Fruit fly (Drosophila melanogaster) whole organism, prepupa: Measurements from ENCODE around the gene Met75Cb.
A peak's percentile ranks its signal among the peaks of the same experiment; 100 is the strongest.

Experiments
- CG10631 ChIP-seq: fragments of 200-800 bp; sonication (Bioruptor generic); optimal IDR thresholded peaks from 2 replicates; lab custom pipeline; 2016; ENCODE audit warnings: missing biosample characterization, missing genetic modification characterization
- CG10669 ChIP-seq: fragments of 200-800 bp; sonication (Bioruptor generic); optimal IDR thresholded peaks from 3 replicates; lab custom pipeline; 2018; ENCODE audit warnings: missing biosample characterization, mild to moderate bottlenecking, missing genetic modification characterization, moderate library complexity
- CG11294 ChIP-seq: fragments of 200-800 bp; sonication (Bioruptor generic); IDR thresholded peaks from 2 replicates; pipeline ENCODE4 v1.3.6; 2022; ENCODE audit warnings: missing biosample characterization, missing genetic modification characterization
- CG11762 ChIP-seq: fragments of 200-800 bp; sonication (Bioruptor generic); optimal IDR thresholded peaks from 3 replicates; lab custom pipeline; 2016; ENCODE audit warnings: missing biosample characterization, missing genetic modification characterization; ENCODE audit not compliant: insufficient read depth
- CG15336 ChIP-seq: fragments of 200-800 bp; sonication (Bioruptor generic); IDR thresholded peaks from 2 replicates; pipeline ENCODE4 v1.3.6; 2022; ENCODE audit warnings: missing biosample characterization, missing genetic modification characterization
- CG16779 ChIP-seq: fragments of 200-800 bp; sonication (Bioruptor generic); optimal IDR thresholded peaks from 3 replicates; lab custom pipeline; 2017; ENCODE audit warnings: missing biosample characterization, mild to moderate bottlenecking, missing genetic modification characterization
- CG31627 ChIP-seq: fragments of 200-800 bp; sonication (Bioruptor generic); optimal IDR thresholded peaks from 3 replicates; lab custom pipeline; 2016; ENCODE audit warnings: missing biosample characterization, missing genetic modification characterization
- CG3919 ChIP-seq: fragments of 200-800 bp; sonication (Bioruptor generic); optimal IDR thresholded peaks from 3 replicates; lab custom pipeline; 2016; ENCODE audit warnings: missing biosample characterization, missing genetic modification characterization
- CG4318 ChIP-seq: fragments of 200-800 bp; sonication (Bioruptor generic); optimal IDR thresholded peaks from 3 replicates; lab custom pipeline; 2017; ENCODE audit warnings: missing biosample characterization, mild to moderate bottlenecking, missing genetic modification characterization
- CG6163 ChIP-seq: fragments of 200-800 bp; sonication (Bioruptor generic); IDR thresholded peaks from 3 replicates; pipeline ENCODE4 v1.3.6; 2022; ENCODE audit warnings: missing biosample characterization, missing genetic modification characterization
- CG6792 ChIP-seq: fragments of 200-800 bp; sonication (Bioruptor generic); optimal IDR thresholded peaks from 3 replicates; lab custom pipeline; 2016; ENCODE audit warnings: missing biosample characterization, missing genetic modification characterization
- CG6808 ChIP-seq: fragments of 200-800 bp; sonication (Bioruptor generic); optimal IDR thresholded peaks from 3 replicates; lab custom pipeline; 2017; ENCODE audit warnings: missing biosample characterization, missing genetic modification characterization, mild to moderate bottlenecking, moderate library complexity, missing genetic modification reagents
- CG6854 ChIP-seq: fragments of 200-800 bp; sonication (Bioruptor generic); optimal IDR thresholded peaks from 2 replicates; lab custom pipeline; 2017; ENCODE audit warnings: missing biosample characterization, mild to moderate bottlenecking, missing genetic modification characterization
- CG7368 ChIP-seq: fragments of 200-800 bp; sonication (Bioruptor generic); optimal IDR thresholded peaks from 3 replicates; lab custom pipeline; 2016; ENCODE audit warnings: missing biosample characterization, missing genetic modification characterization
- CG9139 ChIP-seq: fragments of 200-800 bp; sonication (Bioruptor generic); optimal IDR thresholded peaks from 3 replicates; lab custom pipeline; 2017; ENCODE audit warnings: missing biosample characterization, mild to moderate bottlenecking, missing genetic modification characterization
- Eip75B ChIP-seq: fragments of 200-800 bp; sonication (Bioruptor generic); optimal IDR thresholded peaks from 3 replicates; lab custom pipeline; 2016; ENCODE audit warnings: missing biosample characterization, missing genetic modification characterization
- Eip78C ChIP-seq: fragments of 200-800 bp; sonication (Bioruptor generic); peaks from one replicate; lab custom pipeline; 2016; ENCODE audit warnings: missing biosample characterization, missing genetic modification characterization
- Gug ChIP-seq: fragments of 200-800 bp; sonication (Bioruptor generic); IDR thresholded peaks from 2 replicates; pipeline ENCODE4 v1.3.6; 2022; ENCODE audit warnings: missing biosample characterization, missing genetic modification characterization
- Hr38 ChIP-seq: sonication (Bioruptor generic); optimal IDR thresholded peaks from 2 replicates; lab custom pipeline; 2016; ENCODE audit warnings: missing biosample characterization, missing genetic modification characterization
- Hr39 ChIP-seq: fragments of 200-800 bp; sonication (Bioruptor generic); optimal IDR thresholded peaks from 2 replicates; lab custom pipeline; 2016; ENCODE audit warnings: missing biosample characterization, missing genetic modification characterization
- Hr4 ChIP-seq: fragments of 200-800 bp; sonication (Bioruptor generic); optimal IDR thresholded peaks from 3 replicates; lab custom pipeline; 2016; ENCODE audit warnings: missing biosample characterization, missing genetic modification characterization
- Lpt ChIP-seq: fragments of 200-800 bp; sonication (Bioruptor generic); optimal IDR thresholded peaks from 3 replicates; lab custom pipeline; 2016; ENCODE audit warnings: missing biosample characterization, missing genetic modification characterization
- Met ChIP-seq: fragments of 200-800 bp; sonication (Bioruptor generic); optimal IDR thresholded peaks from 3 replicates; lab custom pipeline; 2016; ENCODE audit warnings: missing biosample characterization, missing genetic modification characterization
- OdsH ChIP-seq: fragments of 200-800 bp; sonication (Bioruptor generic); optimal IDR thresholded peaks from 3 replicates; lab custom pipeline; 2016; ENCODE audit warnings: missing biosample characterization, missing genetic modification characterization
- Smox ChIP-seq: fragments of 200-800 bp; sonication (Bioruptor generic); optimal IDR thresholded peaks from 3 replicates; lab custom pipeline; 2016; ENCODE audit warnings: missing biosample characterization, missing genetic modification characterization
- Sox102F ChIP-seq: fragments of 200-800 bp; sonication (Bioruptor generic); optimal IDR thresholded peaks from 2 replicates; lab custom pipeline; 2016; ENCODE audit warnings: missing biosample characterization, mild to moderate bottlenecking, missing genetic modification characterization
- Sox14 ChIP-seq: fragments of 200-800 bp; sonication (Bioruptor generic); optimal IDR thresholded peaks from 3 replicates; lab custom pipeline; 2016; ENCODE audit warnings: missing biosample characterization, missing genetic modification characterization
- Sox15 ChIP-seq: fragments of 200-800 bp; sonication (Bioruptor generic); optimal IDR thresholded peaks from 3 replicates; lab custom pipeline; 2016; ENCODE audit warnings: missing biosample characterization, missing genetic modification characterization
- achi ChIP-seq: fragments of 200-800 bp; sonication (Bioruptor generic); optimal IDR thresholded peaks from 3 replicates; lab custom pipeline; 2016; ENCODE audit warnings: missing biosample characterization, missing genetic modification characterization
- cyc ChIP-seq: fragments of 200-800 bp; sonication (Bioruptor generic); optimal IDR thresholded peaks from 3 replicates; lab custom pipeline; 2016; ENCODE audit warnings: missing biosample characterization, missing genetic modification characterization
- dsx ChIP-seq: fragments of 200-800 bp; optimal IDR thresholded peaks from 3 replicates; lab custom pipeline; 2019; ENCODE audit warnings: missing biosample characterization, mild to moderate bottlenecking, missing genetic modification characterization, moderate library complexity; ENCODE audit not compliant: poor library complexity, severe bottlenecking
- eg ChIP-seq: fragments of 200-800 bp; sonication (Bioruptor generic); IDR thresholded peaks from 3 replicates; pipeline ENCODE4 v1.3.6; 2022; ENCODE audit warnings: missing biosample characterization, missing genetic modification characterization
- fd59A ChIP-seq: fragments of 200-800 bp; sonication (Bioruptor generic); optimal IDR thresholded peaks from 2 replicates; lab custom pipeline; 2017; ENCODE audit warnings: missing biosample characterization, mild to moderate bottlenecking, missing genetic modification characterization, missing genetic modification reagents
- fkh ChIP-seq: fragments of 200-800 bp; sonication (Bioruptor generic); optimal IDR thresholded peaks from 3 replicates; lab custom pipeline; 2017; ENCODE audit warnings: missing biosample characterization, mild to moderate bottlenecking, missing genetic modification characterization, moderate library complexity
- lz ChIP-seq: fragments of 200-800 bp; sonication (Bioruptor generic); optimal IDR thresholded peaks from 3 replicates; lab custom pipeline; 2016; ENCODE audit warnings: missing biosample characterization, missing genetic modification characterization
- salr ChIP-seq, 2 experiments: fragments of 200-800 bp; sonication (Bioruptor generic); optimal IDR thresholded peaks; 3 replicates each; lab custom pipeline; 2016 to 2018; ENCODE audit warnings: missing biosample characterization in 2 of 2, missing genetic modification characterization in 2 of 2, mild to moderate bottlenecking in 1 of 2
- spab ChIP-seq: fragments of 200-800 bp; sonication (Bioruptor generic); optimal IDR thresholded peaks from 2 replicates; lab custom pipeline; 2017; ENCODE audit warnings: missing biosample characterization, mild to moderate bottlenecking, missing genetic modification characterization, missing genetic modification reagents
- ss ChIP-seq, 2 experiments: fragments of 200-800 bp; sonication (Bioruptor generic); optimal IDR thresholded peaks; 2 replicates in 1 of 2; 3 replicates in 1 of 2; lab custom pipeline; 2017 to 2018; ENCODE audit warnings: mild to moderate bottlenecking in 2 of 2, missing biosample characterization in 2 of 2, missing genetic modification characterization in 2 of 2, moderate library complexity in 1 of 2
- svp ChIP-seq: fragments of 200-800 bp; sonication (Bioruptor generic); peaks from one replicate; lab custom pipeline; 2016; ENCODE audit warnings: missing biosample characterization, missing genetic modification characterization
- vri ChIP-seq: fragments of 200-800 bp; sonication (Bioruptor generic); optimal IDR thresholded peaks from 3 replicates; lab custom pipeline; 2016; ENCODE audit warnings: missing biosample characterization, mild to moderate bottlenecking, missing genetic modification characterization

Gene Met75Cb

DNA sequence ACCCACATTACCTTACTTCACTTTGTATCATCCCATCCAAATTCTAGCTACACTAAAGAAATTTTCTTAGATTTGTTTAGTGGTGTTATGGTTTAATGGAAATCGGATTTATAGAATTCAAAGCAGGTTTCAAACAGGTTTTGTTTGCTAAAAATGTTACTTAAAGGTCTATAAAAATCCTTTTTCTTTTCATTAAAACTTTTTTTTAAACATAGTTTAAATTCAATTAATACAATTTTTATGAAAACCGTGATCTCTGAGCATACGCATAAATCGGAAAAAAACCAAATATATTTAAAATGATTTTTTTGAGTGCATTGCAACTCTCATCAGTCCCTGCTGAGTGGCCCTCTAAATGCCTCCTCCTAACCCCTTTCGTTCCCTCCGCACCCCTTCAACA, 44.1 kb downstream of the Met75Cb start (continued):
- TF ChIP-seq CG10631 (GFP tag; lab: Kevin White, UChicago) (no peak), CG15336 (no peak), Sox15 (GFP tag; lab: Kevin White, UChicago) (no peak), lz (GFP tag; lab: Kevin White, UChicago) (no peak), fd59A (GFP tag; lab: Kevin White, UChicago) (no peak), Gug (no peak), CG6163 (GFP tag; lab: Robert Waterston, UW) (no peak), CG31627 (GFP tag; lab: Kevin White, UChicago) (no peak), Hr4 (GFP tag; lab: Kevin White, UChicago) (no peak), CG9139 (GFP tag; lab: Kevin White, UChicago) (no peak), CG10669 (GFP tag; lab: Kevin White, UChicago) (peak; percentile 9), CG7368 (GFP tag; lab: Kevin White, UChicago) (no peak), CG6808 (GFP tag; lab: Kevin White, UChicago) (no peak), ss (GFP tag; optimal IDR thresholded peaks at IDR 0.05; lab: Kevin White, UChicago) (no peak), CG6854 (GFP tag; lab: Kevin White, UChicago) (no peak), fkh (GFP tag; lab: Kevin White, UChicago) (no peak), OdsH (GFP tag; lab: Kevin White, UChicago) (peak; percentile 14), CG11294 (GFP tag; lab: Robert Waterston, UW) (no peak), CG4318 (GFP tag; lab: Kevin White, UChicago) (no peak), Eip75B (GFP tag; lab: Kevin White, UChicago) (no peak), spab (no peak), achi (GFP tag; lab: Kevin White, UChicago) (peak; percentile 20), Lpt (GFP tag; lab: Kevin White, UChicago) (no peak), Sox14 (GFP tag; lab: Kevin White, UChicago) (no peak), eg (GFP tag; lab: Robert Waterston, UW) (no peak), CG6792 (GFP tag; lab: Kevin White, UChicago) (no peak), CG16779 (tag; lab: Kevin White, UChicago) (no peak), salr (GFP tag; optimal IDR thresholded peaks at IDR 0.05; lab: Kevin White, UChicago) (no peak), Hr38 (GFP tag; lab: Kevin White, UChicago) (no peak), dsx (GFP tag; lab: Kevin White, UChicago) (no peak)

DNA sequence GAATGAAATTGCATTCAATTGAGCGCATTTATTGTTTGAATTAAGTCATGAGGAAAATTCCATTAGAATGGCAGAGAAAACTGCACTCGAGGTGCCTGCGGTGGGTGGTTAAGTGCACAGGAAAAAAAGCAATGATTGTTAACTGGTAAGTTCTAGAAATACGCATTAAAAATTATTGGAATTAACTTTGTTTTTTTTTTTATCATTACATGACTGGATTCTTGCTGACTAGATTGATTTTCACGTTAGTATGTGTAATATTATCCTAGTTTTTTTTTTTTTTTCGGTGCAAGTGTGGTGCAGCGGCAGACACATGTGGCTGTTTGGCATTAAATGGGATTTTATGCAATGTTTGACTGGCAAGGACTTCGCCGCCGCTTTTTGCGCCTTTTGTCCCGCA, 46.4 kb downstream of the Met75Cb start:
- TF ChIP-seq svp (GFP tag; lab: Kevin White, UChicago) (peak; percentile 52), vri (GFP tag; lab: Kevin White, UChicago) (no peak), Eip78C (GFP tag; lab: Kevin White, UChicago) (peak; percentile 69), Gug (no peak), Hr39 (peak; percentile 16), fkh (GFP tag; lab: Kevin White, UChicago) (no peak), Met (GFP tag; lab: Kevin White, UChicago) (peak; percentile 20), lz (GFP tag; lab: Kevin White, UChicago) (peak; percentile 5), CG11762 (no peak), CG3919 (GFP tag; lab: Kevin White, UChicago) (peak; percentile 15), Smox (GFP tag; lab: Kevin White, UChicago) (peak; percentile 6), cyc (GFP tag; lab: Kevin White, UChicago) (peak; percentile 11), Sox102F (GFP tag; lab: Kevin White, UChicago) (peak; percentile 22)
